Fruit fly (Drosophila melanogaster) whole organism: ENCODE data around the gene Ssk.

ENCODE experiments used
- CG8478 ChIP-seq: fragments of >200 bp; optimal IDR thresholded peaks from 2 replicates; lab custom pipeline; 2018; ENCODE audit warnings: inconsistent platforms
- Dll ChIP-seq: fragments of >200 bp; optimal IDR thresholded peaks from 2 replicates; lab custom pipeline; 2017
- EcR ChIP-seq, 2 experiments: fragments of >200 bp; optimal IDR thresholded peaks; 2 replicates each; lab custom pipeline; 2017; ENCODE audit warnings: missing biosample characterization in 2 of 2, missing genetic modification characterization in 2 of 2, missing genetic modification reagents in 2 of 2
- pan ChIP-seq: fragments of >200 bp; optimal IDR thresholded peaks from 2 replicates; lab custom pipeline; 2017
- psq ChIP-seq: fragments of >200 bp; optimal IDR thresholded peaks from 2 replicates; lab custom pipeline; 2017
- usp ChIP-seq: fragments of >200 bp; optimal IDR thresholded peaks from 2 replicates; lab custom pipeline; 2017; ENCODE audit warnings: missing biosample characterization, missing genetic modification characterization, mixed read lengths

Ssk gene

DNA sequence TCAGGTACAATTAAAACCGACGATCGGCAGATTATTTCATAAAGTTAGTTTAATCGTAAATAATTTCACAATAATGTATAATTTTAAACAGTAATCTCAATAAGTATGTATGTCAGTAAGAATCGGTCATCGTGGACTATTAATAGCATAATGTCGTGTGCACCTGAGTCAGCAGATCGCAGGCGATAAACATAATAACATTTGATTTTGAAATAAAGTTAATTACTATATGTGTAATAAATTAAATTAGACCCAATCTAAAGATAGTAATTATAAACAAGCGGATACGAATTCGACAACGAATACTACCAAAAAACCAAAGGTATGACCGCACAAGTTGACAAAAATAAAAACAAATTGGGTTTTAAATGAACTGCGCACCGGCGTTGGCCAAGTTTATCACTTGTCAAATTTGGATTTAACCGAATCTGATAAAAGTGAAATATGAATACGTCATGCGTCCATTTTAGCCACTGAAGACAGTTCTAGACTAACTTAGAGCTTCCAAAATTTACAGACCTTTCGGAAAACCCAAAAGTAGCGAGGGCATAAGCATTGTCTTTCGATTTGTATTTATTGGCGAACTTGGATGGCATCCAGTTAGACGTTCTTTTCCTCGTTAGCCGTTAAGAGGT is 18.7 kb downstream of the Ssk start, which contains the start of gene CG6996:
Gene CG6996 (plus strand): TSS at position 585 of the 635 bp plus-strand sequence.
- TF ChIP-seq CG8478 (lab: Kevin White, UChicago) = no peak
- no peak for TF ChIP-seq usp (GFP tag; lab: Kevin White, UChicago)
- TF ChIP-seq psq (lab: Kevin White, UChicago) = no peak
- no peak for TF ChIP-seq Dll (lab: Kevin White, UChicago)
- no peak for TF ChIP-seq EcR (GFP tag; optimal IDR thresholded peaks at IDR 0.05; lab: Kevin White, UChicago)

DNA sequence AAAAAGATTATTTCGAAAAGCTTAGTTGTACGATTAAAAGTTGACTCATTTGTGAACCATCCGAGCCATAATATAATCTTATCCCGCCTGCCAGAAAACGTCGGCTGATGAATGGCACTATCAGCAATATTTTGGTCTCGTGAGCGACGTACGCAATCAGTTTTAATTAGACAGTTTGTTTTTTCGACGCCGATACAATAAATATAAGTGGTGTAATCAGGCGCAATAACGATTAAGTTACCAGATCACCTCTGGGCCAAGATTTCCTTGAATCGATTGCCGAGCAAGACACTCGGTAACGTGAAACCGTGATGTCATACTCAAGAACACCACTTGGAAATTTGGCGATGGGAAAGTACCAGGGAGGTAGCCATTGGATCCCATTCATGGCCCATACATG is 20.8 kb downstream of the Ssk start:
- TF ChIP-seq Dll (lab: Kevin White, UChicago) (no peak), psq (lab: Kevin White, UChicago) (no peak), usp (GFP tag; lab: Kevin White, UChicago) (no peak), CG8478 (lab: Kevin White, UChicago) (no peak), pan (no peak), EcR (GFP tag; optimal IDR thresholded peaks at IDR 0.05; lab: Kevin White, UChicago) (no peak)

- TF ChIP-seq CG8478 (lab: Kevin White, UChicago) = no peak
- TF ChIP-seq EcR (GFP tag; optimal IDR thresholded peaks at IDR 0.05; lab: Kevin White, UChicago) = no peak
- TF ChIP-seq pan = no peak
- no peak for TF ChIP-seq Dll (lab: Kevin White, UChicago)
- no peak for TF ChIP-seq psq (lab: Kevin White, UChicago)
- TF ChIP-seq usp (GFP tag; lab: Kevin White, UChicago) = no peak
These were observed 21.6 kb downstream of the Ssk start for dm6 chr3L:20209896-20210295.

dm6 chr3L:20212022-20212421 is 23.7 kb downstream of the Ssk start, which contains the start of gene CG7017:
CG7017 (minus strand) TSS chr3L:20212122.
- TF ChIP-seq CG8478 (lab: Kevin White, UChicago) (no peak), psq (lab: Kevin White, UChicago) (no peak), usp (GFP tag; lab: Kevin White, UChicago) (no peak), EcR (GFP tag; optimal IDR thresholded peaks at IDR 0.05; lab: Kevin White, UChicago) (no peak), Dll (lab: Kevin White, UChicago) (no peak), pan (no peak)

DNA sequence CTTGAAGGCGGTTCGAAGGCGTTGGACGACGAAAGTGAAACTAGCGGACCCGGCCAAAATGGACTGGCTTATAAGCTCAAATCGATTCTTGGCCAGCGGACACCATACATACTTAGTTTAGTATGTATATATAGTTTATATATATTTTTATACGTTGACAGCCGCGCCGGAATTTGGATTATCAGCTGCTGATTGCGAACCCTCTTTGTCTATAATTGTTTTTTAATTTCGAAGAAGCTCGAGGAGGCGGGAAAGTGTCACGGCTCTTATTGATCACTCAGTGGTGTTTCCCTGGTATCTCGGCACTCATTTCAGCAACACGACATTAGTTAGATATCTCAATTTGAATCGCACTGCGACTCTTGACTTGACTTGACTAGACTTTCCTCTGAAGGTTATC is 32.1 kb downstream of the Ssk start, which contains the start of gene CG6933:
Gene CG6933 (minus strand): TSS at position 47 of the 400 bp plus-strand sequence.
- TF ChIP-seq psq (lab: Kevin White, UChicago) = no peak
- TF ChIP-seq CG8478 (lab: Kevin White, UChicago) = no peak
- no peak for TF ChIP-seq pan
- no peak for TF ChIP-seq Dll (lab: Kevin White, UChicago)
- no peak for TF ChIP-seq usp (GFP tag; lab: Kevin White, UChicago)
- no peak for TF ChIP-seq EcR (GFP tag; optimal IDR thresholded peaks at IDR 0.05; lab: Kevin White, UChicago)

- TF ChIP-seq EcR (GFP tag; optimal IDR thresholded peaks at IDR 0.05; lab: Kevin White, UChicago) = no peak
- no peak for TF ChIP-seq usp (GFP tag; lab: Kevin White, UChicago)
- no peak for TF ChIP-seq pan
- no peak for TF ChIP-seq psq (lab: Kevin White, UChicago)
- no peak for TF ChIP-seq Dll (lab: Kevin White, UChicago)
- no peak for TF ChIP-seq CG8478 (lab: Kevin White, UChicago)
These were observed 32.6 kb downstream of the Ssk start for dm6 chr3L:20220918-20221317.

DNA sequence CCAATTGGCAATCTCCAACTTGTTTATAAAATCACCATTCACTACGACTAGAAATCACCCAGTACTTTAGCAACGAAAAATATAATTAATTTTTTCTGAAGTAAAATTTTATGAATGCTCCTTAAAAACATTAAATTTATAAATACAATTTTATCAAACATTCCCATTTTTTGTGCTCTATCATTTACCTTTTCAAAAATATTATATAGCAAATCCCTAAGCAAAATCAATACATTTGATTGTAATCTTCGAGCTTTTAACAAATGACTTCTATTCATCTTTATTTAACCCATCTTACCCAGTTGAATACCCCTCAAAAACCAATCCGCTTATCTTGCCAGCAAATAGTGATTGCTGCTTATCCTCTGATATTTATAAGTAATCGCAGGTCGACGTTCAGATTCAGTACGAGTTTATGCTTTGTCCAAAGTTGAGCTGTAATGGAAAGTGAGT is 33.1 kb downstream of the Ssk start, which contains the start of gene CG17145:
Gene CG17145 (plus strand): TSS at position 403 of the 453 bp plus-strand sequence.
- TF ChIP-seq psq (lab: Kevin White, UChicago) (no peak), CG8478 (lab: Kevin White, UChicago) (no peak), pan (no peak), EcR (GFP tag; optimal IDR thresholded peaks at IDR 0.05; lab: Kevin White, UChicago) (no peak), usp (GFP tag; lab: Kevin White, UChicago) (no peak), Dll (lab: Kevin White, UChicago) (no peak)

DNA sequence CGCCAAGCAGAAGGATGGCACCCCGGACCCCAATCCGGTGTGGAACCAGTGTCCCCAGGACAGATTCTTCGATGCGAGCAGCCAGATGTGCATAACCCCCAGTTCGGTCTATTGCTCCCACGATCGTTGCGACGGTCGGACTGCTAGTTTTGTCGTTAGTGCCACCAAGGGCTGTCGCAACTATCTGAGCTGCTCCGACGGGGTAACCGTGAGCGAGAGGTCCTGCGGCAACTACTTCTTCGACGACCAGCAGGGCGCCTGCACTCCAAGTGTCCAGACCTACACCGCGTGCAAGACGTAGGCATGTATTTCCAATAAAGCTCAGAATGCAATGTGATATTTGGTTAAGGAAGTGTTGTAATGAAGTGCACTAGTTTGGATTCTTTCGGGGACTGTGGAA is 34.3 kb downstream of the Ssk start:
- TF ChIP-seq usp (GFP tag; lab: Kevin White, UChicago) = no peak
- TF ChIP-seq psq (lab: Kevin White, UChicago) = no peak
- TF ChIP-seq Dll (lab: Kevin White, UChicago) = no peak
- no peak for TF ChIP-seq EcR (GFP tag; optimal IDR thresholded peaks at IDR 0.05; lab: Kevin White, UChicago)
- no peak for TF ChIP-seq pan
- no peak for TF ChIP-seq CG8478 (lab: Kevin White, UChicago)

DNA sequence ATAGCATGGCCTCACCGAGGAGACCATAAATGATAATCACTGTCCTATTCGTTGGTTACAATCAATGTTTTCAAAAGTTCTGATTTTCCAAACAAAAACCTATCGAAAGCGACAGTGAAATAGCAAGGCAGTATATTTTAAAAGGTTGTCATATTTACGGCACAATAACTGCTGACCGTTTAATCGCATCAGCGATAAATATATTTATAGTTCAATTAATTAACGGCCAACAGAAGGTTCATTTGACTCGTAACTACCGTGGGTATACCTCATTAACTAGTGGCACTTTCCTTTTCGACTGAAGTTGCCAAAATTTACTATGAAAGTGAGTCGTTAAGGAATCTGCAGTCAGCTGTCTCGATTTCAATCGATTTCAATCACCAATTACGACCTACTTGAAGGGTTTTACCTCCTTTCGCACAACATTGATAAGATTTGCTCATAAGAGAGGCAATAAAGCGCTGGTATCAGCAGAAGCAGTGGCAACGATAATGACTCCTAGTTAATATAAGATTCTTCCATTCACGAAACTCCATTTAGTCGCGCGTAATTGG is 35.2 kb downstream of the Ssk start, which contains the start of gene CG17147:
Gene CG17147 (plus strand): TSS at position 535 of the 554 bp plus-strand sequence.
- TF ChIP-seq EcR (GFP tag; optimal IDR thresholded peaks at IDR 0.05; lab: Kevin White, UChicago) = no peak
- no peak for TF ChIP-seq pan
- no peak for TF ChIP-seq usp (GFP tag; lab: Kevin White, UChicago)
- TF ChIP-seq psq (lab: Kevin White, UChicago) = no peak
- no peak for TF ChIP-seq CG8478 (lab: Kevin White, UChicago)
- no peak for TF ChIP-seq Dll (lab: Kevin White, UChicago)

dm6 chr3L:20226153-20226552 is 37.8 kb downstream of the Ssk start:
- TF ChIP-seq usp (GFP tag; lab: Kevin White, UChicago) (no peak), EcR (GFP tag; optimal IDR thresholded peaks at IDR 0.05; lab: Kevin White, UChicago) (no peak), CG8478 (lab: Kevin White, UChicago) (no peak), Dll (lab: Kevin White, UChicago) (no peak), pan (no peak), psq (lab: Kevin White, UChicago) (no peak)

DNA sequence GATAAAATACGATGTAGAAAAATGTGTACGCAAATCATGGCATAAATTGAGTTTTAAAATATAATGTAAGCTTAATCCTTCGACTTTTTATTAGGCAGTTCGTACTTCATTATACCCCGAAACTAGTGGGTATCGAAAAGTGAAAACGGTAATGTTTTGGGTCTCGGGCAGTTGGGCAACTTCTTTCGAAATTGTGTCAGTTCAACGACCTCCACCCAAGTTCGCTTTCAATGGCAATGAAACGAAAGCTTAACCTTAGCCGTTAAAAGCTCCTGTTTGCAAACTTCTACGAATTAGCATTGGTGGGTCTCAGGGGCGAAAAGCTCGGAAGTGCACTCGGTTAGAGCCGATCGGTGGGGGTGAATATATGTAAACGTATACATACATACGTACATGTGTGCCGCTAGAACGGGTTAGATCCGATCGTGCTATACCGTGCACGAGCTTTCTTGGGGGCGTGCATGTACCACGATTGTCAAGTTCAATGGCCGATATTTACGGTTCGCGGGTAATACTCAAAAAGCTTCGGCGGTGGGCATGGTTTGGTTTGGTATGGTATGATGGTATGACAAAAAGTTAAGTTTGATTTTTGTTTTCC is 42.0 kb downstream of the Ssk start:
- TF ChIP-seq CG8478 (lab: Kevin White, UChicago) (no peak), Dll (lab: Kevin White, UChicago) (no peak), pan (no peak), psq (lab: Kevin White, UChicago) (no peak), usp (GFP tag; lab: Kevin White, UChicago) (no peak), EcR (GFP tag; optimal IDR thresholded peaks at IDR 0.05; lab: Kevin White, UChicago) (no peak)
